Worm (Caenorhabditis elegans) whole organism, L3 larva: ENCODE results near the gene algn-5.

Experiments used
- ama-1 ChIP-seq: fragments of 150-350 bp; optimal IDR thresholded peaks from 2 replicates; lab custom pipeline; 2018
- elt-2 ChIP-seq: sonication (generic microtip); optimal IDR thresholded peaks from 2 replicates; lab custom pipeline; 2016; ENCODE audit warnings: missing genetic modification reagents, mild to moderate bottlenecking, missing genetic modification characterization, missing compliant biosample characterization
- fkh-10 ChIP-seq: sonication (generic microtip); optimal IDR thresholded peaks from 2 replicates; lab custom pipeline; 2017; ENCODE audit warnings: missing biosample characterization, missing genetic modification reagents, missing genetic modification characterization
- fos-1 ChIP-seq: fragments of 150-350 bp; optimal IDR thresholded peaks from 2 replicates; lab custom pipeline; 2014; ENCODE audit warnings: missing biosample characterization, missing genetic modification characterization
- jun-1 ChIP-seq: fragments of 150-350 bp; optimal IDR thresholded peaks from 2 replicates; lab custom pipeline; 2014; ENCODE audit warnings: missing biosample characterization, missing genetic modification reagents, missing genetic modification characterization
- lin-39 ChIP-seq: fragments of 150-350 bp; optimal IDR thresholded peaks from 2 replicates; lab custom pipeline; 2018; ENCODE audit warnings: missing biosample characterization, missing genetic modification reagents, missing genetic modification characterization
- lsy-12 ChIP-seq: sonication (generic microtip); optimal IDR thresholded peaks from 2 replicates; lab custom pipeline; 2016; ENCODE audit warnings: mild to moderate bottlenecking, missing genetic modification characterization, missing compliant biosample characterization
- nfya-1 ChIP-seq: sonication (generic microtip); optimal IDR thresholded peaks from 2 replicates; lab custom pipeline; 2017; ENCODE audit warnings: missing genetic modification characterization, mild to moderate bottlenecking, missing compliant biosample characterization, antibody characterized with exemption, moderate library complexity; ENCODE audit not compliant: insufficient read depth
- nhr-25 ChIP-seq: sonication (generic microtip); optimal IDR thresholded peaks from 2 replicates; lab custom pipeline; 2017; ENCODE audit warnings: missing biosample characterization, missing genetic modification characterization
- skn-1 ChIP-seq: fragments of 150-350 bp; optimal IDR thresholded peaks from 2 replicates; lab custom pipeline; 2014; ENCODE audit warnings: missing biosample characterization, missing genetic modification characterization
- snpc-4 ChIP-seq: fragments of 150-350 bp; optimal IDR thresholded peaks from 2 replicates; lab custom pipeline; 2014; ENCODE audit warnings: missing biosample characterization, missing genetic modification characterization
- unc-62 ChIP-seq: fragments of 150-350 bp; sonication (generic microtip); optimal IDR thresholded peaks from 4 replicates; lab custom pipeline; 2014; ENCODE audit warnings: missing biosample characterization, missing genetic modification reagents, missing genetic modification characterization

DNA sequence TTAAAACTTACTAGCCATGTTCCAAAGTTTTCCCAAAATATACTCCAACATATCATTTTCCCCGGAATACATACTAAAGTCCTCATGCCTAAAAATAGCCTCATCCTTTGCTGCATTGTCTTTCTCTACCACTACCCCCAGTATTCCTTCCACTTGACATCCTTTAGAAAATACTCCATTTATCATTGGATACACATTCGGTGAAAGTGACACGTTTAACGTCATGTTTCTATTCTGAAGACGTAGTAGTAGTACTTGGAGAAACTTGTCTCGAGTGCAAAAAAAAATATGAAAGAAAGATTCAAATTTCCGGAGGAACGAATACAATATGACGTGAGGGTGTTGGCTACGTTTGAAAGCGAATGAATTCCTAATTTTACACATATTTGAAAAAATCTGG, 21.5 kb downstream of the algn-5 start:
- TF ChIP-seq skn-1 (no peak), elt-2 (tag; lab: Kevin White, UChicago) (no peak), jun-1 (tag; lab: Kevin White, UChicago) (no peak), unc-62 (GFP tag; lab: Kevin White, UChicago) (no peak), ama-1 (lab: Kevin White, UChicago) (no peak), fos-1 (tag; lab: Kevin White, UChicago) (no peak), lsy-12 (tag; lab: Kevin White, UChicago) (no peak), nhr-25 (tag; lab: Kevin White, UChicago) (no peak), nfya-1 (tag; lab: Kevin White, UChicago) (no peak), snpc-4 (tag; lab: Kevin White, UChicago) (no peak), lin-39 (no peak), fkh-10 (GFP tag; lab: Kevin White, UChicago) (no peak)
